Worm (Caenorhabditis elegans): ENCODE data around the gene cdh-8.

Gene cdh-8

DNA sequence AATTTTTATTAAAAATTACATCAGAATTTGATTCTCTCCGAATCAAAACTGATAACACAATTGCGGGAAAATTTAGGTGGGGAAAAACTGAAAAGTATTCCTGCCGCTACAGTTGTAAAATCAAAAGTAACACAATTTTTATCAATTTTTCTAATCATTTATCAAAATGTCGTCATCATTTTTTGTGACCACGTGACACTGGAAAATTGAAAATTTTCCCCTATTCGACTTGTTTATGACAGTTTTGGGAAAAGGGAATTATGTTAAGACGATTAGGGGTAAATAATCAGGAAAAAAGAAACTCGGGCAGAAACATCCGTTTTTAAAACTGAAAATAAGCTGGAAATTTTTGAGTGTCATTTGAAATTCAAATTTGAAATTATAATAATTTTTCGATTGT is 42.8 kb upstream of the cdh-8 start (continued):
- no peak for TF ChIP-seq mml-1 (tag; optimal IDR thresholded peaks at IDR 0.05)
- TF ChIP-seq nhr-25 (tag; optimal IDR thresholded peaks at IDR 0.05) = no peak
- no peak for TF ChIP-seq nhr-23 (tag; optimal IDR thresholded peaks at IDR 0.05)
- TF ChIP-seq mdl-1 (tag; optimal IDR thresholded peaks at IDR 0.05) = no peak
- TF ChIP-seq R02D3.7 (tag; optimal IDR thresholded peaks at IDR 0.05) = no peak
- TF ChIP-seq elt-3 (tag; optimal IDR thresholded peaks at IDR 0.05) = no peak
- TF ChIP-seq nhr-28 (tag; optimal IDR thresholded peaks at IDR 0.05) = no peak
- TF ChIP-seq daf-12 (tag; optimal IDR thresholded peaks at IDR 0.05) = no peak
- no peak for TF ChIP-seq ztf-11 (tag; optimal IDR thresholded peaks at IDR 0.05)
- peak; percentile 21 for TF ChIP-seq pha-4 (tag; optimal IDR thresholded peaks at IDR 0.05)
- no peak for TF ChIP-seq lin-15B (tag; optimal IDR thresholded peaks at IDR 0.05)
- TF ChIP-seq nhr-77 (tag; optimal IDR thresholded peaks at IDR 0.05) = no peak
- peak; percentile 91 for TF ChIP-seq pqm-1 (tag; optimal IDR thresholded peaks at IDR 0.05)
- TF ChIP-seq fkh-10 (GFP tag; optimal IDR thresholded peaks at IDR 0.05) = no peak
- peak; percentile 47 for TF ChIP-seq skn-1 (tag; optimal IDR thresholded peaks at IDR 0.05)
- TF ChIP-seq zag-1 (tag; optimal IDR thresholded peaks at IDR 0.05) = no peak
- TF ChIP-seq eor-1 (tag; optimal IDR thresholded peaks at IDR 0.05) = no peak

ce11 chrIV:298204-298603 is 41.4 kb upstream of the cdh-8 start, which contains the start of gene pnp-1:
Gene pnp-1 (minus strand): TSS chrIV:298304.
- TF ChIP-seq fkh-2 (tag; optimal IDR thresholded peaks at IDR 0.05) (no peak), lin-39 (tag; optimal IDR thresholded peaks at IDR 0.05) (no peak), fkh-10 (GFP tag; optimal IDR thresholded peaks at IDR 0.05) (no peak), nhr-77 (tag; optimal IDR thresholded peaks at IDR 0.05) (no peak), unc-39 (tag; optimal IDR thresholded peaks at IDR 0.05) (no peak), ztf-4 (tag; optimal IDR thresholded peaks at IDR 0.05) (no peak)

DNA sequence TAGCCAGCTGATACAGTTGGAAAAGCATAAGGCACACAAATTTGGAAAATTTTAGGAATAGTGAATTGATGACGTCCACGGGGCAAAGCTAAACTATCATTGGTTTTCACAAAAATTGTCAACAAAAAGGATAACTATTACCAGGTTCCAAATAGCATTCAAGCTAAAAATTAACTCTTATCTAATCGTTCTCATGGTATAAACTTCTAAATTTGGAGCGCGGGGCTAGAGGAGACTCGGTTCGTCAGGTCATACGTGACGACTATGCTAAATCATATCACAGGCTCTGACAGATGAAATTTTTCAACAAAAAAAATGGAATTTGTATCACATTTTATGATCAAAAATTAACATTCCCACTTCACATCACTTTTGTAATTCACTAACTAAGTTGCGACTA is 40.4 kb upstream of the cdh-8 start:
- TF ChIP-seq unc-62 (GFP tag; optimal IDR thresholded peaks at IDR 0.05) (no peak), elt-3 (tag; optimal IDR thresholded peaks at IDR 0.05) (no peak), nhr-28 (tag; optimal IDR thresholded peaks at IDR 0.05) (no peak), nhr-11 (tag; optimal IDR thresholded peaks at IDR 0.05) (no peak), nhr-12 (tag; optimal IDR thresholded peaks at IDR 0.05) (no peak), ceh-82 (tag; optimal IDR thresholded peaks at IDR 0.05) (no peak), nhr-67 (tag; optimal IDR thresholded peaks at IDR 0.05) (no peak), fkh-10 (GFP tag; optimal IDR thresholded peaks at IDR 0.05) (no peak), lin-39 (tag; optimal IDR thresholded peaks at IDR 0.05) (no peak), ceh-9 (tag; optimal IDR thresholded peaks at IDR 0.05) (no peak), tbx-2 (tag; optimal IDR thresholded peaks at IDR 0.05) (no peak), daf-12 (tag; optimal IDR thresholded peaks at IDR 0.05) (no peak), hmg-11 (tag; optimal IDR thresholded peaks at IDR 0.05) (no peak), elt-1 (tag; optimal IDR thresholded peaks at IDR 0.05) (no peak), nhr-237 (tag; optimal IDR thresholded peaks at IDR 0.05) (no peak), mdl-1 (tag; optimal IDR thresholded peaks at IDR 0.05) (no peak), nhr-43 (tag; optimal IDR thresholded peaks at IDR 0.05; ENCODE audit: poor library complexity, severe bottlenecking) (no peak), lin-15B (tag; optimal IDR thresholded peaks at IDR 0.05) (no peak)

- TF ChIP-seq hmg-11 (tag; optimal IDR thresholded peaks at IDR 0.05) = no peak
Measured at ce11 chrIV:300307-300706, 39.3 kb upstream of the cdh-8 start.

DNA sequence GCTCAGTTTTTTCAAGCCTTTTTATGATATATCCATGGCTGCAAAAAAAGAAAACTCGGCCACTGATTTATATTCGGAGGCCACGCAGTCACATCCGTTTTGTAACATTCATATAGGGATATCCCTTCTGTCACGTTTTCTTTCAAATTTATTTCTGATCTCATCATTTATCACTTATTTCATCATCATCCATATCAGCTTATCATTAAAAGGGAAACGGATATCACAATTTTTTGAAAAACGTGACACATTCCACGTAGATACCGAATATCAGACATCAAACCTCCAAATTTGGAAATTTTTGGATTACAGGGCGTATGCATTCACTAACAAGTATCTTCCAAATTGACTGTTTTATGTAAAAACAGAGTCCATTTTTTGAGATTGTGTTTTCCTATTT is 36.9 kb upstream of the cdh-8 start:
- TF ChIP-seq nhr-23 (tag; optimal IDR thresholded peaks at IDR 0.05) (peak; percentile 21), lsy-12 (tag; optimal IDR thresholded peaks at IDR 0.05) (no peak), pqm-1 (tag; optimal IDR thresholded peaks at IDR 0.05) (no peak), unc-62 (GFP tag; optimal IDR thresholded peaks at IDR 0.05) (no peak), nhr-43 (tag; optimal IDR thresholded peaks at IDR 0.05; ENCODE audit: poor library complexity, severe bottlenecking) (peak; percentile 44), nhr-28 (tag; optimal IDR thresholded peaks at IDR 0.05) (no peak), ztf-4 (tag; optimal IDR thresholded peaks at IDR 0.05) (no peak), nhr-25 (tag; optimal IDR thresholded peaks at IDR 0.05) (peak; percentile 6), jun-1 (tag; optimal IDR thresholded peaks at IDR 0.05) (no peak), lin-39 (tag; optimal IDR thresholded peaks at IDR 0.05) (no peak), elt-3 (tag; optimal IDR thresholded peaks at IDR 0.05) (peak in 2 of 3 experiments; percentile 5 to 12), mml-1 (tag; optimal IDR thresholded peaks at IDR 0.05) (no peak), daf-12 (tag; optimal IDR thresholded peaks at IDR 0.05) (no peak), eor-1 (tag; optimal IDR thresholded peaks at IDR 0.05) (no peak), egl-5 (tag; optimal IDR thresholded peaks at IDR 0.05) (no peak), sea-2 (GFP tag; optimal IDR thresholded peaks at IDR 0.05) (no peak), nfya-1 (tag; optimal IDR thresholded peaks at IDR 0.05; ENCODE audit: insufficient read depth) (no peak), mdl-1 (tag; optimal IDR thresholded peaks at IDR 0.05) (no peak), ama-1 (optimal IDR thresholded peaks at IDR 0.05) (no peak), snpc-4 (tag; optimal IDR thresholded peaks at IDR 0.05) (no peak), R02D3.7 (tag; optimal IDR thresholded peaks at IDR 0.05) (no peak), nhr-77 (tag; optimal IDR thresholded peaks at IDR 0.05) (no peak), ZK546.5 (tag; optimal IDR thresholded peaks at IDR 0.05) (no peak), nhr-11 (tag; optimal IDR thresholded peaks at IDR 0.05) (no peak), nhr-67 (tag; optimal IDR thresholded peaks at IDR 0.05) (no peak)
